Worm (Caenorhabditis elegans) whole organism, L3 larva: Measurements from ENCODE around the gene T28C12.15.

Source experiments
- R02D3.7 ChIP-seq: fragments of 150-350 bp; optimal IDR thresholded peaks from 2 replicates; lab custom pipeline; 2014; ENCODE audit warnings: missing biosample characterization, missing genetic modification characterization
- ZK546.5 ChIP-seq: sonication (generic microtip); optimal IDR thresholded peaks from 2 replicates; lab custom pipeline; 2017; ENCODE audit warnings: missing biosample characterization, missing genetic modification characterization
- aly-2 ChIP-seq: fragments of 150-350 bp; optimal IDR thresholded peaks from 2 replicates; lab custom pipeline; 2014; ENCODE audit warnings: missing biosample characterization, missing genetic modification characterization
- ama-1 ChIP-seq: fragments of 150-350 bp; optimal IDR thresholded peaks from 2 replicates; lab custom pipeline; 2018
- ceh-16 ChIP-seq: sonication (generic microtip); optimal IDR thresholded peaks from 2 replicates; lab custom pipeline; 2017; ENCODE audit warnings: missing biosample characterization, missing genetic modification characterization
- ceh-28 ChIP-seq: fragments of 150-350 bp; optimal IDR thresholded peaks from 2 replicates; lab custom pipeline; 2014; ENCODE audit warnings: missing biosample characterization, missing genetic modification reagents, missing genetic modification characterization
- ceh-82 ChIP-seq: fragments of 150-350 bp; optimal IDR thresholded peaks from 2 replicates; lab custom pipeline; 2014; ENCODE audit warnings: missing biosample characterization, missing genetic modification characterization
- ceh-9 ChIP-seq: sonication (generic microtip); optimal IDR thresholded peaks from 2 replicates; lab custom pipeline; 2018; ENCODE audit warnings: missing biosample characterization, missing genetic modification characterization
- daf-12 ChIP-seq: fragments of 150-350 bp; optimal IDR thresholded peaks from 2 replicates; lab custom pipeline; 2014; ENCODE audit warnings: missing biosample characterization, missing genetic modification reagents, missing genetic modification characterization
- egl-27 ChIP-seq: sonication (generic microtip); optimal IDR thresholded peaks from 4 replicates; lab custom pipeline; 2017; ENCODE audit warnings: missing biosample characterization, missing genetic modification reagents, missing genetic modification characterization
- egl-5 ChIP-seq: fragments of 150-350 bp; optimal IDR thresholded peaks from 2 replicates; lab custom pipeline; 2017; ENCODE audit warnings: missing biosample characterization, missing genetic modification reagents, missing genetic modification characterization, inconsistent platforms
- elt-1 ChIP-seq: fragments of 150-350 bp; optimal IDR thresholded peaks from 2 replicates; lab custom pipeline; 2014; ENCODE audit warnings: missing biosample characterization, missing genetic modification characterization
- elt-2 ChIP-seq: sonication (generic microtip); optimal IDR thresholded peaks from 2 replicates; lab custom pipeline; 2016; ENCODE audit warnings: missing genetic modification reagents, mild to moderate bottlenecking, missing genetic modification characterization, missing compliant biosample characterization
- elt-3 ChIP-seq, 3 experiments: fragments of 150-350 bp in 1 of 3; sonication (generic microtip) in 2 of 3; optimal IDR thresholded peaks; 2 replicates in 2 of 3; 4 replicates in 1 of 3; lab custom pipeline; 2014 to 2017; ENCODE audit warnings: missing biosample characterization in 3 of 3, missing genetic modification characterization in 3 of 3
- eor-1 ChIP-seq, 2 experiments: fragments of 150-350 bp; optimal IDR thresholded peaks; 2 replicates each; lab custom pipeline; 2014 to 2018; ENCODE audit warnings: missing biosample characterization in 2 of 2, missing genetic modification characterization in 2 of 2
- fkh-10 ChIP-seq: sonication (generic microtip); optimal IDR thresholded peaks from 2 replicates; lab custom pipeline; 2017; ENCODE audit warnings: missing biosample characterization, missing genetic modification reagents, missing genetic modification characterization
- fkh-2 ChIP-seq: fragments of 150-350 bp; optimal IDR thresholded peaks from 2 replicates; lab custom pipeline; 2014; ENCODE audit warnings: missing biosample characterization, missing genetic modification reagents, missing genetic modification characterization
- fos-1 ChIP-seq: fragments of 150-350 bp; optimal IDR thresholded peaks from 2 replicates; lab custom pipeline; 2014; ENCODE audit warnings: missing biosample characterization, missing genetic modification characterization
- hmg-11 ChIP-seq: sonication (generic microtip); optimal IDR thresholded peaks from 2 replicates; lab custom pipeline; 2016; ENCODE audit warnings: missing genetic modification characterization, missing compliant biosample characterization
- jun-1 ChIP-seq: fragments of 150-350 bp; optimal IDR thresholded peaks from 2 replicates; lab custom pipeline; 2014; ENCODE audit warnings: missing biosample characterization, missing genetic modification reagents, missing genetic modification characterization
- lin-15B ChIP-seq: fragments of 150-350 bp; optimal IDR thresholded peaks from 2 replicates; lab custom pipeline; 2014; ENCODE audit warnings: missing biosample characterization, missing genetic modification characterization
- lin-39 ChIP-seq: fragments of 150-350 bp; optimal IDR thresholded peaks from 2 replicates; lab custom pipeline; 2018; ENCODE audit warnings: missing biosample characterization, missing genetic modification reagents, missing genetic modification characterization
- lsy-12 ChIP-seq: sonication (generic microtip); optimal IDR thresholded peaks from 2 replicates; lab custom pipeline; 2016; ENCODE audit warnings: mild to moderate bottlenecking, missing genetic modification characterization, missing compliant biosample characterization
- mdl-1 ChIP-seq: fragments of 150-350 bp; optimal IDR thresholded peaks from 2 replicates; lab custom pipeline; 2014; ENCODE audit warnings: missing biosample characterization, missing genetic modification characterization
- mml-1 ChIP-seq: fragments of 150-350 bp; sonication (generic microtip); optimal IDR thresholded peaks from 3 replicates; lab custom pipeline; 2014; ENCODE audit warnings: missing biosample characterization, missing genetic modification characterization
- nfya-1 ChIP-seq: sonication (generic microtip); optimal IDR thresholded peaks from 2 replicates; lab custom pipeline; 2017; ENCODE audit warnings: missing genetic modification characterization, mild to moderate bottlenecking, missing compliant biosample characterization, antibody characterized with exemption, moderate library complexity; ENCODE audit not compliant: insufficient read depth
- nhr-11 ChIP-seq: fragments of 150-350 bp; optimal IDR thresholded peaks from 2 replicates; lab custom pipeline; 2014; ENCODE audit warnings: missing biosample characterization, missing genetic modification characterization
- nhr-12 ChIP-seq: fragments of 150-350 bp; optimal IDR thresholded peaks from 2 replicates; lab custom pipeline; 2014; ENCODE audit warnings: missing biosample characterization, missing genetic modification characterization
- nhr-23 ChIP-seq: fragments of 150-350 bp; optimal IDR thresholded peaks from 2 replicates; lab custom pipeline; 2014; ENCODE audit warnings: missing biosample characterization, missing genetic modification reagents, missing genetic modification characterization
- nhr-237 ChIP-seq: fragments of 150-350 bp; optimal IDR thresholded peaks from 2 replicates; lab custom pipeline; 2014; ENCODE audit warnings: missing biosample characterization, missing genetic modification characterization
- nhr-25 ChIP-seq: sonication (generic microtip); optimal IDR thresholded peaks from 2 replicates; lab custom pipeline; 2017; ENCODE audit warnings: missing biosample characterization, missing genetic modification characterization
- nhr-28 ChIP-seq: fragments of 150-350 bp; optimal IDR thresholded peaks from 2 replicates; lab custom pipeline; 2014; ENCODE audit warnings: missing biosample characterization, missing genetic modification characterization
- nhr-43 ChIP-seq: sonication (generic microtip); optimal IDR thresholded peaks from 2 replicates; lab custom pipeline; 2016; ENCODE audit warnings: mild to moderate bottlenecking, missing genetic modification characterization, missing compliant biosample characterization; ENCODE audit not compliant: poor library complexity, severe bottlenecking
- nhr-67 ChIP-seq: fragments of 150-350 bp; optimal IDR thresholded peaks from 2 replicates; lab custom pipeline; 2014; ENCODE audit warnings: missing biosample characterization, missing genetic modification characterization
- nhr-77 ChIP-seq: fragments of 150-350 bp; optimal IDR thresholded peaks from 2 replicates; lab custom pipeline; 2014; ENCODE audit warnings: missing biosample characterization, missing genetic modification characterization
- pha-4 ChIP-seq: fragments of 150-350 bp; optimal IDR thresholded peaks from 2 replicates; lab custom pipeline; 2014; ENCODE audit warnings: missing biosample characterization, missing genetic modification reagents, missing genetic modification characterization
- pqm-1 ChIP-seq: fragments of 150-350 bp; optimal IDR thresholded peaks from 2 replicates; lab custom pipeline; 2017; ENCODE audit warnings: missing biosample characterization, missing genetic modification characterization, inconsistent platforms
- sea-2 ChIP-seq: fragments of 150-350 bp; sonication (generic microtip); optimal IDR thresholded peaks from 4 replicates; lab custom pipeline; 2014; ENCODE audit warnings: missing biosample characterization, missing genetic modification reagents, missing genetic modification characterization
- skn-1 ChIP-seq: fragments of 150-350 bp; optimal IDR thresholded peaks from 2 replicates; lab custom pipeline; 2014; ENCODE audit warnings: missing biosample characterization, missing genetic modification characterization
- snpc-4 ChIP-seq: fragments of 150-350 bp; optimal IDR thresholded peaks from 2 replicates; lab custom pipeline; 2014; ENCODE audit warnings: missing biosample characterization, missing genetic modification characterization
- tbx-2 ChIP-seq: sonication (generic microtip); optimal IDR thresholded peaks from 2 replicates; lab custom pipeline; 2016; ENCODE audit warnings: mild to moderate bottlenecking, missing genetic modification characterization, missing compliant biosample characterization
- unc-39 ChIP-seq: sonication (generic microtip); optimal IDR thresholded peaks from 4 replicates; lab custom pipeline; 2017; ENCODE audit warnings: missing biosample characterization, missing genetic modification characterization
- unc-62 ChIP-seq: fragments of 150-350 bp; sonication (generic microtip); optimal IDR thresholded peaks from 4 replicates; lab custom pipeline; 2014; ENCODE audit warnings: missing biosample characterization, missing genetic modification reagents, missing genetic modification characterization
- zag-1 ChIP-seq: fragments of 150-350 bp; optimal IDR thresholded peaks from 2 replicates; lab custom pipeline; 2014; ENCODE audit warnings: missing biosample characterization, missing genetic modification characterization
- ztf-11 ChIP-seq: fragments of 150-350 bp; optimal IDR thresholded peaks from 2 replicates; lab custom pipeline; 2014; ENCODE audit warnings: missing biosample characterization, missing genetic modification characterization
- ztf-4 ChIP-seq: fragments of 150-350 bp; optimal IDR thresholded peaks from 2 replicates; lab custom pipeline; 2014; ENCODE audit warnings: missing biosample characterization, missing genetic modification characterization

T28C12.15 gene

DNA sequence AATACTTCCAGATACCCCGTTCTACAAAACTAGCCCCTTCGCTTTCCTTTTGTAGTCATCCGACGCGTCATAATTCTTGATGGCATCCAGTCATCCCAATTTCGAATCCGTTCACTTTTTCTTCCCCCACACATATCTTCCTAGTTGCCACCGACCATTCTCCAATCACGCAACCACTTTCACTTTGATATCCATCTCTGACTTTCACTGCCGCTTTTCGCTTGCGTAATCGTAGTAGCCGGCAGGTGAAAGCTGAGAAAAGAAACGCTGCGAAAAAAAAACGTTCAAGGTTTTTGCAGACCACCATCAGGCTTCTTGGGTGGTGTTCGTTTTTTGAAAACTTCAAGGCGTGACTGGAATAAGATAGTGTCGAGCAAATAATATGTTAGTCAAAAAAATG lies 30.8 kb upstream of the T28C12.15 start:
- no peak for TF ChIP-seq ceh-28 (tag; lab: Kevin White, UChicago)
- TF ChIP-seq ztf-4 (tag; lab: Kevin White, UChicago): no peak
- TF ChIP-seq jun-1 (tag; lab: Kevin White, UChicago): no peak
- TF ChIP-seq egl-5: no peak
- no peak for TF ChIP-seq unc-62 (GFP tag; lab: Kevin White, UChicago)
- no peak for TF ChIP-seq egl-27 (tag; lab: Kevin White, UChicago)
- no peak for TF ChIP-seq nhr-28 (tag; lab: Kevin White, UChicago)
- TF ChIP-seq lin-15B (tag; lab: Kevin White, UChicago): no peak
- TF ChIP-seq elt-3 (tag; optimal IDR thresholded peaks at IDR 0.05; lab: Kevin White, UChicago): peak in 1 of 3 experiments; percentile 2
- no peak for TF ChIP-seq R02D3.7 (tag; lab: Kevin White, UChicago)
- no peak for TF ChIP-seq pha-4
- no peak for TF ChIP-seq mml-1 (tag; lab: Kevin White, UChicago)
- TF ChIP-seq lin-39 (tag; lab: Kevin White, UChicago): no peak
- no peak for TF ChIP-seq ceh-82 (tag; lab: Kevin White, UChicago)
- TF ChIP-seq lsy-12 (tag; lab: Kevin White, UChicago): no peak
- no peak for TF ChIP-seq sea-2 (GFP tag; lab: Kevin White, UChicago)
- TF ChIP-seq tbx-2: no peak
- TF ChIP-seq snpc-4 (tag; lab: Kevin White, UChicago): no peak
- no peak for TF ChIP-seq fos-1 (tag; lab: Kevin White, UChicago)
- TF ChIP-seq aly-2: no peak
- TF ChIP-seq ztf-11 (tag; lab: Kevin White, UChicago): no peak
- TF ChIP-seq elt-2: no peak
- TF ChIP-seq skn-1 (tag; lab: Kevin White, UChicago): no peak
- TF ChIP-seq unc-39 (tag; lab: Kevin White, UChicago): no peak
- no peak for TF ChIP-seq nhr-67 (tag; lab: Kevin White, UChicago)
- no peak for TF ChIP-seq ceh-16 (tag; lab: Kevin White, UChicago)
- no peak for TF ChIP-seq ZK546.5
- TF ChIP-seq fkh-2 (tag; lab: Kevin White, UChicago): no peak
- TF ChIP-seq pqm-1 (tag; lab: Kevin White, UChicago): no peak
- no peak for TF ChIP-seq daf-12
- no peak for TF ChIP-seq nhr-77
- peak; percentile 50 for TF ChIP-seq elt-1 (tag; lab: Kevin White, UChicago)
- TF ChIP-seq eor-1 (tag; optimal IDR thresholded peaks at IDR 0.05; lab: Kevin White, UChicago): no peak
- TF ChIP-seq hmg-11: no peak
- no peak for TF ChIP-seq mdl-1
- no peak for TF ChIP-seq nhr-12 (tag; lab: Kevin White, UChicago)
- peak; percentile 41 for TF ChIP-seq nhr-23 (tag; lab: Kevin White, UChicago)
- TF ChIP-seq zag-1: no peak
- TF ChIP-seq nhr-237 (tag; lab: Kevin White, UChicago): no peak
- TF ChIP-seq nhr-11 (tag; lab: Kevin White, UChicago): no peak
- no peak for TF ChIP-seq ama-1
- TF ChIP-seq fkh-10 (GFP tag; lab: Kevin White, UChicago): no peak
- TF ChIP-seq ceh-9 (tag; lab: Kevin White, UChicago): no peak
- peak; percentile 32 for TF ChIP-seq nfya-1 (tag; lab: Kevin White, UChicago)
- peak; percentile 35 for TF ChIP-seq nhr-43 (tag; lab: Kevin White, UChicago)
- peak; percentile 82 for TF ChIP-seq nhr-25 (tag; lab: Kevin White, UChicago)

DNA sequence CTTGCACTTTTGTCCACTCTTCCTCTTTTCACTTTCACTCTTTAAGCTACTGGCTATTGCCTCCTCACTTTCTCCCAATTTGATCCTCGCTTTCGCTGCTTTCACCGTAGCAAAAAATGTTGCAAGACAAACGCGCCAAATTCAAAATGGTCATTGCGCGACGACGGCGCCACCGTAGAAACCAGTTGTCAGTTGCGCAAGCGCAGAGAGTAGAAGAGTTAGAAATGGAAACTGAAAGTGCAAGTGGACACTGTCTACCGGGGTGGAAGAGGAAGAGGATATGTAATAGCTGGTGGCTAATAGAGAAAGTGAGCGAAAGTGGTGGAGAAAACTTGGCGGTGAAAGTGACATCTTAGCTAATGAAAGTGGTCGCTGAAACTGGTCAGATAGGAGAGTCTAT lies 29.5 kb upstream of the T28C12.15 start:
- TF ChIP-seq nfya-1 (tag; lab: Kevin White, UChicago): peak; percentile 9
- TF ChIP-seq unc-62 (GFP tag; lab: Kevin White, UChicago): peak; percentile 14
- TF ChIP-seq nhr-25 (tag; lab: Kevin White, UChicago): peak; percentile 90
- TF ChIP-seq nhr-77: no peak
- peak; percentile 60 for TF ChIP-seq nhr-23 (tag; lab: Kevin White, UChicago)
